Fruit fly (Drosophila melanogaster) whole organism, embryonic: ENCODE data around the gene sdk.

ENCODE experiments used
- CG12659 ChIP-seq: fragments of 200-800 bp; sonication (Bioruptor generic); optimal IDR thresholded peaks from 3 replicates; lab custom pipeline; 2017; ENCODE audit warnings: mild to moderate bottlenecking, missing biosample characterization, missing genetic modification reagents, missing genetic modification characterization
- CG18011 ChIP-seq: fragments of 200-800 bp; sonication (Bioruptor generic); optimal IDR thresholded peaks from 2 replicates; lab custom pipeline; 2017; ENCODE audit warnings: missing biosample characterization, missing genetic modification characterization, mild to moderate bottlenecking, moderate library complexity, missing genotype
- CG2120 ChIP-seq: fragments of 200-800 bp; sonication (Bioruptor generic); optimal IDR thresholded peaks from 3 replicates; lab custom pipeline; 2016; ENCODE audit warnings: missing biosample characterization, missing genetic modification characterization
- CG6813 ChIP-seq: fragments of 200-800 bp; sonication (Bioruptor generic); optimal IDR thresholded peaks from 2 replicates; lab custom pipeline; 2017; ENCODE audit warnings: missing biosample characterization, missing genetic modification characterization, mild to moderate bottlenecking, moderate library complexity, missing genetic modification reagents
- Dfd ChIP-seq, 2 experiments: fragments of >200 bp; optimal IDR thresholded peaks; 2 replicates each; lab custom pipeline; 2017; ENCODE audit warnings: missing biosample characterization in 2 of 2, missing genetic modification characterization in 2 of 2
- Hr39 ChIP-seq: fragments of >200 bp; optimal IDR thresholded peaks from 2 replicates; lab custom pipeline; 2017
- caup ChIP-seq: fragments of 200-800 bp; sonication (Bioruptor generic); optimal IDR thresholded peaks from 3 replicates; lab custom pipeline; 2017; ENCODE audit warnings: missing biosample characterization, mild to moderate bottlenecking, missing genetic modification characterization, moderate library complexity; ENCODE audit not compliant: severe bottlenecking

DNA sequence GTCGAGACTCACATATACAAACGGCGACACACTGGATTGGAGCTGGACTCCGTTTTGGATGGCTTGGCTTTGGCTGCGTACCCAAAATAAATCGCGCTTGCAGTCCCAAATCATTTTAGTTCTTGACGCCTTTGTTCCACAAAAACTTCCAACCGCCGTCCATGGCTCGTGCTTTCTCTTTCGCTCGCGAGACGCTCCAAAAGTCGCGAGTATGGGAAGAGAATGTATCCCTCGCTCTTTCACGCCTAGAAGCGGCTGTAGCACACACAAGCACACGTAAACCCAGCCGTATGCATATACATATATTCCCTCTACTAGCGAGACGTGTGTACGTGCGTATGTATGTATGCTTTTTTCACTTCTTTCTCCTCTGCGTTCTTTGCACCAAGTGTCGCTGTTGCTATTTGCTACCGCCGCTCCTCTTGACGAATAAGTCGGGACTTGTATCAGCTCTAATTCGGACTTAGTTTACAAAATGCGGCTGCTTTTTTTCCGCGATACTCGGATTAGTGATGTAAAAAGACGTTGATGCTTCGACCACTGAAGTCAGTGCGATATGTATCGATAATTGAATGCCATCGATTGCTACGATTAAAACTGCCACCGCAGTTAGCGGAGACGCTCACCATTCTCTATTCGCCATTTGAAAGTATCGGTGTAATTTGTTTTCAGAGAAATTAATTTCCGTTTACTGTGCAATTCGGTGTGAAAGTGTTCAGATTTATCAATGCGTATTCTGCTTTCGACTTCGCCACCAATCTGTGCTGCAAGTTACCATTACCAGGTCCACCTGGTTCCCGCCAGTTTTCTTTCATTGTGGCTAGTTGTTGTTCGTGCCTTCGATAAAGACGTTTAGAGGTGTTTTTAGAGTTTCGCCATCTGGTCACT lies 30.9 kb upstream of the sdk start, which contains the start of the genes Hmt4-20 and SkpA:
- TF ChIP-seq Hr39 (lab: Kevin White, UChicago) (no peak), CG12659 (GFP tag; lab: Kevin White, UChicago) (peak; percentile 68), Dfd (GFP tag; optimal IDR thresholded peaks at IDR 0.05; lab: Kevin White, UChicago) (no peak), CG6813 (GFP tag; lab: Kevin White, UChicago) (no peak), CG2120 (no peak), caup (GFP tag; lab: Kevin White, UChicago) (no peak), CG18011 (GFP tag; lab: Kevin White, UChicago) (no peak)
